Fruit fly (Drosophila melanogaster) whole organism, pupa: ENCODE measurements around the gene CG42869.

Source experiments
- CG13204 ChIP-seq: fragments of 200-800 bp; sonication (Bioruptor generic); optimal IDR thresholded peaks from 2 replicates; lab custom pipeline; 2018; ENCODE audit warnings: missing biosample characterization, mild to moderate bottlenecking, missing genetic modification characterization, moderate library complexity
- CG34367 ChIP-seq: fragments of 200-800 bp; sonication (Bioruptor generic); optimal IDR thresholded peaks from 2 replicates; lab custom pipeline; 2018; ENCODE audit warnings: missing biosample characterization, mild to moderate bottlenecking, missing genetic modification characterization
- CG8301 ChIP-seq: fragments of 200-800 bp; sonication (Bioruptor generic); optimal IDR thresholded peaks from 2 replicates; lab custom pipeline; 2018; ENCODE audit warnings: missing biosample characterization, mild to moderate bottlenecking, missing genetic modification characterization
- Ets98B ChIP-seq: fragments of 200-800 bp; sonication (Bioruptor generic); IDR thresholded peaks from 2 replicates; pipeline ENCODE4 v1.3.6; 2022; ENCODE audit warnings: missing biosample characterization, missing genetic modification characterization
- Snoo ChIP-seq: fragments of 200-800 bp; sonication (Bioruptor generic); optimal IDR thresholded peaks from 3 replicates; lab custom pipeline; 2017; ENCODE audit warnings: missing biosample characterization, mild to moderate bottlenecking, missing genetic modification characterization, inconsistent platforms

DNA sequence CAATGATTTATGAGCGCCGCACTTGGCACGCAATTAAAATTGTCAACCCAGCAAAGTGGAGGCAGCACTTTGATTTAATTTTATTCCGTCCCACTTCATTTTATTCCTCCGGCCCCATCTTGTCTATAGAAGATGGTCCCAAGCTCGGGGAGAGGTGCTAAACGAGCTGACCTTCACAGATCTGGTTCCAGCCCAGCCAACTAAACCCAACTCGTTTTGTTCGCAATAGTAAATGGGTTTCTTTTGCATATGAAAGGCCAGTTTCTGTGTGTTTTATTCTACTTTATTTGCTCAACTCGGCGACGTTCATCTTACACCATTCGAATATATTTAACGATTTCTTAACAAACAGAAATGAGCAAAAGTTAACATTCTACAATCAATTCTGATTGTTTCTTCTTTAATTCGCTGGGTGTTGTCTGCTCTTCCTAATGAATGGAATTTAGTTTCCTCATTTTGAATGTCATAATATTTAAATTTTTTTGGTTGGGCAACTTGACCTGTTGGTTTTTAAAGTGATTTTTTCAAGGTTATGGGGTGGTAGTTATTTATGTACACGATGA is 43.5 kb downstream of the CG42869 start:
- TF ChIP-seq CG13204 (GFP tag; lab: Kevin White, UChicago) = no peak
- no peak for TF ChIP-seq CG8301 (tag; lab: Kevin White, UChicago)
- no peak for TF ChIP-seq CG34367 (tag; lab: Kevin White, UChicago)
- TF ChIP-seq Snoo (tag; lab: Kevin White, UChicago) = no peak
- no peak for TF ChIP-seq Ets98B (GFP tag; lab: Robert Waterston, UW)
